Fruit fly (Drosophila melanogaster) whole organism, pupa: Measurements from ENCODE around the gene CG11911.

Experiments used
- CG10348 ChIP-seq: fragments of 200-800 bp; sonication (Bioruptor generic); IDR thresholded peaks from 2 replicates; pipeline ENCODE4 v1.3.6; 2022; ENCODE audit warnings: missing biosample characterization, missing genetic modification characterization
- CG12605 ChIP-seq: fragments of 200-800 bp; sonication (Bioruptor generic); IDR thresholded peaks from 2 replicates; pipeline ENCODE4 v1.3.6; 2022; ENCODE audit warnings: missing biosample characterization, missing genetic modification characterization
- CG13204 ChIP-seq: fragments of 200-800 bp; sonication (Bioruptor generic); optimal IDR thresholded peaks from 2 replicates; lab custom pipeline; 2018; ENCODE audit warnings: missing biosample characterization, mild to moderate bottlenecking, missing genetic modification characterization, moderate library complexity
- CG14655 ChIP-seq: fragments of 200-800 bp; sonication (Bioruptor generic); optimal IDR thresholded peaks from 3 replicates; lab custom pipeline; 2017; ENCODE audit warnings: mild to moderate bottlenecking, missing biosample characterization, missing genetic modification reagents, missing genetic modification characterization
- CG15710 ChIP-seq: fragments of 200-800 bp; sonication (Bioruptor generic); optimal IDR thresholded peaks from 2 replicates; lab custom pipeline; 2018; ENCODE audit warnings: missing biosample characterization, mild to moderate bottlenecking, missing genetic modification characterization, moderate library complexity
- CG17806 ChIP-seq: fragments of 200-800 bp; sonication (Bioruptor generic); optimal IDR thresholded peaks from 2 replicates; lab custom pipeline; 2018; ENCODE audit warnings: missing biosample characterization, mild to moderate bottlenecking, missing genetic modification characterization, moderate library complexity
- CG32121 ChIP-seq: fragments of 200-800 bp; sonication (Bioruptor generic); IDR thresholded peaks from 2 replicates; pipeline ENCODE4 v1.3.6; 2022; ENCODE audit warnings: missing biosample characterization, missing genetic modification characterization
- CG34367 ChIP-seq: fragments of 200-800 bp; sonication (Bioruptor generic); optimal IDR thresholded peaks from 2 replicates; lab custom pipeline; 2018; ENCODE audit warnings: missing biosample characterization, mild to moderate bottlenecking, missing genetic modification characterization
- CG4496 ChIP-seq: fragments of 200-800 bp; sonication (Bioruptor generic); IDR thresholded peaks from 3 replicates; pipeline ENCODE4 v1.3.6; 2022; ENCODE audit warnings: missing biosample characterization, missing genetic modification characterization
- CG8159 ChIP-seq: fragments of 200-800 bp; sonication (Bioruptor generic); optimal IDR thresholded peaks from 3 replicates; lab custom pipeline; 2018; ENCODE audit warnings: missing biosample characterization, mild to moderate bottlenecking, missing genetic modification characterization, moderate library complexity
- CG8301 ChIP-seq: fragments of 200-800 bp; sonication (Bioruptor generic); optimal IDR thresholded peaks from 2 replicates; lab custom pipeline; 2018; ENCODE audit warnings: missing biosample characterization, mild to moderate bottlenecking, missing genetic modification characterization
- CG9948 ChIP-seq: fragments of 200-800 bp; sonication (Bioruptor generic); optimal IDR thresholded peaks from 2 replicates; lab custom pipeline; 2018; ENCODE audit warnings: missing biosample characterization, mild to moderate bottlenecking, missing genetic modification characterization, moderate library complexity
- D1 ChIP-seq: fragments of 200-800 bp; sonication (Bioruptor generic); optimal IDR thresholded peaks from 2 replicates; lab custom pipeline; 2018; ENCODE audit warnings: missing biosample characterization, mild to moderate bottlenecking, missing genetic modification characterization, moderate library complexity
- EcR ChIP-seq: fragments of 200-800 bp; sonication (Bioruptor generic); optimal IDR thresholded peaks from 3 replicates; lab custom pipeline; 2019; ENCODE audit warnings: missing biosample characterization, missing genetic modification characterization, mild to moderate bottlenecking, moderate library complexity, missing genetic modification reagents
- Ets98B ChIP-seq: fragments of 200-800 bp; sonication (Bioruptor generic); IDR thresholded peaks from 2 replicates; pipeline ENCODE4 v1.3.6; 2022; ENCODE audit warnings: missing biosample characterization, missing genetic modification characterization
- Pif1A ChIP-seq: fragments of 200-800 bp; sonication (Bioruptor generic); optimal IDR thresholded peaks from 3 replicates; lab custom pipeline; 2016; ENCODE audit warnings: missing biosample characterization, missing genetic modification characterization
- Pif1B ChIP-seq: fragments of 200-800 bp; sonication (Bioruptor generic); optimal IDR thresholded peaks from 3 replicates; lab custom pipeline; 2016; ENCODE audit warnings: missing biosample characterization, missing genetic modification characterization
- Snoo ChIP-seq: fragments of 200-800 bp; sonication (Bioruptor generic); optimal IDR thresholded peaks from 3 replicates; lab custom pipeline; 2017; ENCODE audit warnings: missing biosample characterization, mild to moderate bottlenecking, missing genetic modification characterization, inconsistent platforms
- fd96Ca ChIP-seq: fragments of 200-800 bp; sonication (Bioruptor generic); IDR thresholded peaks from 3 replicates; pipeline ENCODE4 v1.3.6; 2022; ENCODE audit warnings: missing biosample characterization, missing genetic modification characterization
- gl ChIP-seq: fragments of 200-800 bp; sonication (Bioruptor generic); optimal IDR thresholded peaks from 2 replicates; lab custom pipeline; 2018; ENCODE audit warnings: missing biosample characterization, mild to moderate bottlenecking, missing genetic modification characterization
- rn ChIP-seq: fragments of 200-800 bp; sonication (Bioruptor generic); IDR thresholded peaks from 2 replicates; pipeline ENCODE4 v1.3.6; 2022; ENCODE audit warnings: missing biosample characterization, missing genetic modification characterization

The CG11911 gene

dm6 chr2L:290373-290772 lies 30.7 kb downstream of the CG11911 start:
- peak; percentile 73 for TF ChIP-seq EcR
- TF ChIP-seq CG15710 = no peak

dm6 chr2L:289044-289443 lies 32.0 kb downstream of the CG11911 start, which contains the start of gene Amnionless:
Amnionless (minus strand) TSS chr2L:289144.
- TF ChIP-seq CG8159 (no peak), Ets98B (GFP tag; lab: Robert Waterston, UW) (no peak), CG34367 (tag; lab: Kevin White, UChicago) (no peak)
- TF ChIP-seq, all 21 proteins: peak for 0

- TF ChIP-seq CG14655 (no peak), CG8159 (peak; percentile 70), Pif1B (GFP tag; lab: Kevin White, UChicago) (peak; percentile 64), CG34367 (tag; lab: Kevin White, UChicago) (peak; percentile 38), CG32121 (GFP tag; lab: Robert Waterston, UW) (peak; percentile 49), Ets98B (GFP tag; lab: Robert Waterston, UW) (peak; percentile 79), CG10348 (GFP tag; lab: Robert Waterston, UW) (no peak), CG9948 (tag; lab: Kevin White, UChicago) (peak; percentile 32), rn (GFP tag; lab: Robert Waterston, UW) (no peak), Snoo (tag; lab: Kevin White, UChicago) (peak; percentile 76), CG13204 (peak; percentile 59), CG4496 (GFP tag; lab: Robert Waterston, UW) (peak; percentile 81), gl (tag; lab: Kevin White, UChicago) (peak; percentile 77), CG15710 (peak; percentile 52), fd96Ca (GFP tag; lab: Robert Waterston, UW) (peak; percentile 60; the same call in 2 of the 3 replicates), Pif1A (GFP tag; lab: Kevin White, UChicago) (peak; percentile 73), D1 (tag; lab: Kevin White, UChicago) (no peak), CG17806 (peak; percentile 56), EcR (peak; percentile 20), CG12605 (peak; percentile 61), CG8301 (tag; lab: Kevin White, UChicago) (peak; percentile 52)
- TF ChIP-seq, all 21 proteins: peak for 17
Measured at dm6 chr2L:286421-286820, 34.6 kb downstream of the CG11911 start.

dm6 chr2L:285596-286023 lies 35.4 kb downstream of the CG11911 start:
- TF ChIP-seq Pif1B (GFP tag; lab: Kevin White, UChicago) (no peak), CG12605 (peak; percentile 26; the same call in 1 of the 2 replicates), CG8159 (peak; percentile 48), Ets98B (GFP tag; lab: Robert Waterston, UW) (peak; percentile 28), CG34367 (tag; lab: Kevin White, UChicago) (no peak), Snoo (tag; lab: Kevin White, UChicago) (peak; percentile 49), CG32121 (GFP tag; lab: Robert Waterston, UW) (no peak), rn (GFP tag; lab: Robert Waterston, UW) (no peak), Pif1A (GFP tag; lab: Kevin White, UChicago) (no peak), CG13204 (no peak), CG15710 (no peak), CG4496 (GFP tag; lab: Robert Waterston, UW) (peak; percentile 79), CG17806 (no peak), CG10348 (GFP tag; lab: Robert Waterston, UW) (no peak), D1 (tag; lab: Kevin White, UChicago) (no peak), CG9948 (tag; lab: Kevin White, UChicago) (peak; percentile 41), fd96Ca (GFP tag; lab: Robert Waterston, UW) (no peak), CG8301 (tag; lab: Kevin White, UChicago) (no peak), EcR (no peak), CG14655 (no peak), gl (tag; lab: Kevin White, UChicago) (no peak)

- TF ChIP-seq CG13204 = no peak
- TF ChIP-seq fd96Ca (GFP tag; lab: Robert Waterston, UW) = peak; percentile 59; the same call in 1 of the 3 replicates
- TF ChIP-seq D1 (tag; lab: Kevin White, UChicago) = no peak
- peak; percentile 66 for TF ChIP-seq CG4496 (GFP tag; lab: Robert Waterston, UW)
- TF ChIP-seq CG15710 = peak; percentile 20
- peak; percentile 48 for TF ChIP-seq gl (tag; lab: Kevin White, UChicago)
- peak; percentile 10 for TF ChIP-seq CG17806
- TF ChIP-seq EcR = peak; percentile 89
- peak; percentile 18 for TF ChIP-seq Snoo (tag; lab: Kevin White, UChicago)
- no peak for TF ChIP-seq CG12605
- TF ChIP-seq CG32121 (GFP tag; lab: Robert Waterston, UW) = 0 out of 2 replicates have a peak, but pooled peaks have one; percentile 31
- TF ChIP-seq CG34367 (tag; lab: Kevin White, UChicago) = peak; percentile 18
- peak; percentile 43; the same call in 1 of the 2 replicates for TF ChIP-seq Ets98B (GFP tag; lab: Robert Waterston, UW)
- TF ChIP-seq, all 21 proteins: peak for 10
Measured at dm6 chr2L:283071-283482, 38.0 kb downstream of the CG11911 start, which contains the start of gene CG11601. CG11601 (minus strand) TSS chr2L:283269.

- TF ChIP-seq rn (GFP tag; lab: Robert Waterston, UW) (no peak), CG10348 (GFP tag; lab: Robert Waterston, UW) (no peak), Pif1A (GFP tag; lab: Kevin White, UChicago) (no peak), CG34367 (tag; lab: Kevin White, UChicago) (no peak), CG8159 (no peak), CG15710 (no peak), D1 (tag; lab: Kevin White, UChicago) (no peak), gl (tag; lab: Kevin White, UChicago) (no peak), CG8301 (tag; lab: Kevin White, UChicago) (no peak), CG9948 (tag; lab: Kevin White, UChicago) (no peak), EcR (no peak), Pif1B (GFP tag; lab: Kevin White, UChicago) (no peak), fd96Ca (GFP tag; lab: Robert Waterston, UW) (no peak), Ets98B (GFP tag; lab: Robert Waterston, UW) (no peak), Snoo (tag; lab: Kevin White, UChicago) (no peak)
- TF ChIP-seq, all 21 proteins: peak for 0
Measured at dm6 chr2L:278134-278533, 42.9 kb downstream of the CG11911 start, which contains the start of gene CG17078. CG17078 (minus strand) TSS chr2L:278234.
